Fruit fly (Drosophila melanogaster): Measurements from ENCODE around the gene btd.

btd gene

dm6 chrX:9664426-9664825 is 29.6 kb upstream of the btd start (continued):
- TF ChIP-seq Abd-B (GFP tag; optimal IDR thresholded peaks at IDR 0.05) (no peak), CG10267 (tag; optimal IDR thresholded peaks at IDR 0.05) (peak; percentile 28), lov (optimal IDR thresholded peaks at IDR 0.05) (no peak), lov (GFP tag; IDR thresholded peaks at IDR 0.05) (no peak), MTF-1 (GFP tag; optimal IDR thresholded peaks at IDR 0.05; ENCODE audit: borderline replicate concordance) (peak; percentile 15), CG7357 (GFP tag; IDR thresholded peaks at IDR 0.05) (no peak), kni (GFP tag; optimal IDR thresholded peaks at IDR 0.05) (no peak), Poxn (GFP tag; IDR thresholded peaks at IDR 0.05) (no peak), stwl (tag; optimal IDR thresholded peaks at IDR 0.05) (no peak), Med (GFP tag) (peak; percentile 82), Xrp1 (GFP tag; IDR thresholded peaks at IDR 0.05) (peak; percentile 74), mam (GFP tag; optimal IDR thresholded peaks at IDR 0.05) (peak; percentile 5), z (GFP tag; IDR thresholded peaks at IDR 0.05) (no peak), bsh (GFP tag; optimal IDR thresholded peaks at IDR 0.05) (peak in 1 of 2 experiments; percentile 78), lilli (GFP tag; optimal IDR thresholded peaks at IDR 0.05) (peak; percentile 42), maf-S (GFP tag; optimal IDR thresholded peaks at IDR 0.05) (no peak), Sox100B (GFP tag; optimal IDR thresholded peaks at IDR 0.05) (no peak), fru (optimal IDR thresholded peaks at IDR 0.05) (no peak), Gsc (GFP tag; IDR thresholded peaks at IDR 0.05) (no peak), NfI (GFP tag; optimal IDR thresholded peaks at IDR 0.05) (peak; percentile 45), Tbp (GFP tag; optimal IDR thresholded peaks at IDR 0.05) (no peak), Chrac-16 (GFP tag; optimal IDR thresholded peaks at IDR 0.05) (peak; percentile 41), CG11456 (GFP tag; IDR thresholded peaks at IDR 0.05) (no peak), CG17568 (GFP tag; optimal IDR thresholded peaks at IDR 0.05) (no peak), Ets65A (GFP tag) (no peak), CG11247 (GFP tag; IDR thresholded peaks at IDR 0.05) (no peak), Spps (tag; optimal IDR thresholded peaks at IDR 0.05) (peak; percentile 6), otp (GFP tag; IDR thresholded peaks at IDR 0.05) (peak; percentile 42; the same call in 1 of the 3 replicates), ac (GFP tag; optimal IDR thresholded peaks at IDR 0.05) (no peak), lmd (GFP tag; IDR thresholded peaks at IDR 0.05) (peak; percentile 22; the same call in 1 of the 2 replicates), pita (GFP tag; optimal IDR thresholded peaks at IDR 0.05) (no peak), HLH54F (GFP tag; optimal IDR thresholded peaks at IDR 0.05) (peak; percentile 11), BEAF-32 (GFP tag; optimal IDR thresholded peaks at IDR 0.05) (no peak), BtbVII (GFP tag; optimal IDR thresholded peaks at IDR 0.05) (no peak), CG8089 (GFP tag; optimal IDR thresholded peaks at IDR 0.05) (peak; percentile 25), eyg (GFP tag; optimal IDR thresholded peaks at IDR 0.05) (no peak), CG12769 (tag; optimal IDR thresholded peaks at IDR 0.05) (no peak), CG34422 (GFP tag; IDR thresholded peaks at IDR 0.05) (no peak), CG2199 (GFP tag; IDR thresholded peaks at IDR 0.05) (no peak), sr (GFP tag; IDR thresholded peaks at IDR 0.05) (no peak), PHDP (tag; optimal IDR thresholded peaks at IDR 0.05) (peak; percentile 77), CG2678 (tag; optimal IDR thresholded peaks at IDR 0.05) (no peak), CG11723 (GFP tag; optimal IDR thresholded peaks at IDR 0.05) (peak; percentile 2), jigr1 (GFP tag; IDR thresholded peaks at IDR 0.05) (no peak), p53 (GFP tag; optimal IDR thresholded peaks at IDR 0.05) (no peak), wor (GFP tag; IDR thresholded peaks at IDR 0.05) (peak; percentile 30; the same call in 1 of the 2 replicates), pb (GFP tag; optimal IDR thresholded peaks at IDR 0.05) (no peak), CG14965 (GFP tag; optimal IDR thresholded peaks at IDR 0.05; ENCODE audit: borderline replicate concordance) (no peak), CG30403 (GFP tag; optimal IDR thresholded peaks at IDR 0.05) (peak; percentile 16), hbn (GFP tag; IDR thresholded peaks at IDR 0.05; ENCODE audit: partially characterized antibody) (no peak), so (GFP tag; IDR thresholded peaks at IDR 0.05) (peak; percentile 25; the same call in 1 of the 3 replicates), dimm (GFP tag; IDR thresholded peaks at IDR 0.05) (no peak), Oaz (GFP tag; IDR thresholded peaks at IDR 0.05) (no peak)
